Worm (Caenorhabditis elegans) whole organism, late embryonic: ENCODE measurements around the gene C31E10.11.

Experiments used
- C08G9.2 ChIP-seq: sonication (generic microtip); optimal IDR thresholded peaks from 2 replicates; lab custom pipeline; 2016; ENCODE audit warnings: mild to moderate bottlenecking, missing genetic modification characterization, moderate library complexity, missing compliant biosample characterization
- F13H6.1 ChIP-seq: sonication (generic microtip); optimal IDR thresholded peaks from 2 replicates; lab custom pipeline; 2016; ENCODE audit warnings: missing genetic modification characterization, missing compliant biosample characterization
- K09A11.1 ChIP-seq: sonication (generic microtip); optimal IDR thresholded peaks from 2 replicates; lab custom pipeline; 2017; ENCODE audit warnings: antibody characterized with exemption, mild to moderate bottlenecking, missing genetic modification characterization, missing compliant biosample characterization; ENCODE audit not compliant: insufficient read depth
- ahr-1 ChIP-seq: sonication (generic microtip); optimal IDR thresholded peaks from 2 replicates; lab custom pipeline; 2016; ENCODE audit warnings: missing genetic modification characterization, missing compliant biosample characterization
- ceh-14 ChIP-seq: sonication (generic microtip); optimal IDR thresholded peaks from 2 replicates; lab custom pipeline; 2016; ENCODE audit warnings: missing genotype, missing genetic modification characterization, missing compliant biosample characterization
- ceh-18 ChIP-seq: sonication (generic microtip); optimal IDR thresholded peaks from 2 replicates; lab custom pipeline; 2016; ENCODE audit warnings: missing genetic modification characterization, missing compliant biosample characterization
- ceh-2 ChIP-seq: sonication (generic microtip); optimal IDR thresholded peaks from 2 replicates; lab custom pipeline; 2016; ENCODE audit warnings: missing genotype, missing genetic modification characterization, missing compliant biosample characterization
- ceh-22 ChIP-seq: sonication (generic microtip); optimal IDR thresholded peaks from 2 replicates; lab custom pipeline; 2017; ENCODE audit warnings: missing biosample characterization, missing genetic modification characterization
- ceh-24 ChIP-seq: sonication (generic microtip); optimal IDR thresholded peaks from 2 replicates; lab custom pipeline; 2016; ENCODE audit warnings: mild to moderate bottlenecking, missing genetic modification characterization, missing compliant biosample characterization
- ceh-30 ChIP-seq: fragments of 150-350 bp; optimal IDR thresholded peaks from 2 replicates; lab custom pipeline; 2014; ENCODE audit warnings: missing biosample characterization, missing genetic modification characterization
- ceh-31 ChIP-seq: sonication (generic microtip); optimal IDR thresholded peaks from 2 replicates; lab custom pipeline; 2016; ENCODE audit warnings: missing genetic modification characterization, missing compliant biosample characterization
- ceh-34 ChIP-seq: sonication (generic microtip); optimal IDR thresholded peaks from 2 replicates; lab custom pipeline; 2016; ENCODE audit warnings: mild to moderate bottlenecking, missing genetic modification characterization, missing compliant biosample characterization
- ceh-45 ChIP-seq: fragments of 200-800 bp; sonication (Bioruptor generic); IDR thresholded peaks from 2 replicates; pipeline ENCODE4 v1.3.6; 2022; ENCODE audit warnings: missing genetic modification reagents, missing genetic modification characterization, missing compliant biosample characterization
- ceh-48 ChIP-seq: sonication (generic microtip); optimal IDR thresholded peaks from 2 replicates; lab custom pipeline; 2016; ENCODE audit warnings: missing genetic modification characterization, inconsistent platforms, missing compliant biosample characterization
- ceh-6 ChIP-seq: fragments of 200-800 bp; sonication (Bioruptor generic); optimal IDR thresholded peaks from 2 replicates; lab custom pipeline; 2018; ENCODE audit warnings: mild to moderate bottlenecking, missing genetic modification characterization, missing compliant biosample characterization
- che-1 ChIP-seq: sonication (generic microtip); optimal IDR thresholded peaks from 2 replicates; lab custom pipeline; 2016; ENCODE audit warnings: mild to moderate bottlenecking, missing genetic modification characterization, missing compliant biosample characterization
- dmd-4 ChIP-seq: sonication (generic microtip); optimal IDR thresholded peaks from 2 replicates; lab custom pipeline; 2016; ENCODE audit warnings: borderline replicate concordance, missing genetic modification characterization, missing compliant biosample characterization
- dve-1 ChIP-seq: sonication (generic microtip); optimal IDR thresholded peaks from 2 replicates; lab custom pipeline; 2017; ENCODE audit warnings: antibody characterized with exemption, mild to moderate bottlenecking, missing genetic modification characterization, missing compliant biosample characterization
- elt-2 ChIP-seq: sonication (generic microtip); optimal IDR thresholded peaks from 2 replicates; lab custom pipeline; 2016; ENCODE audit warnings: missing genetic modification reagents, missing genetic modification characterization, missing compliant biosample characterization
- ets-4 ChIP-seq: sonication (generic microtip); optimal IDR thresholded peaks from 2 replicates; lab custom pipeline; 2016; ENCODE audit warnings: missing genetic modification characterization, missing compliant biosample characterization
- eyg-1 ChIP-seq: sonication (generic microtip); optimal IDR thresholded peaks from 2 replicates; lab custom pipeline; 2016; ENCODE audit warnings: missing genotype, missing genetic modification characterization, missing compliant biosample characterization
- gmeb-2 ChIP-seq: sonication (generic microtip); optimal IDR thresholded peaks from 2 replicates; lab custom pipeline; 2016; ENCODE audit warnings: missing genetic modification characterization, inconsistent platforms, missing compliant biosample characterization
- hlh-15 ChIP-seq: sonication (generic microtip); optimal IDR thresholded peaks from 2 replicates; lab custom pipeline; 2016; ENCODE audit warnings: missing genetic modification characterization, missing compliant biosample characterization
- hlh-6 ChIP-seq: sonication (generic microtip); optimal IDR thresholded peaks from 2 replicates; lab custom pipeline; 2016; ENCODE audit warnings: missing genotype, missing genetic modification characterization, missing compliant biosample characterization
- hlh-8 ChIP-seq: sonication (generic microtip); optimal IDR thresholded peaks from 2 replicates; lab custom pipeline; 2016; ENCODE audit warnings: missing genotype, missing genetic modification characterization, missing compliant biosample characterization
- madf-2 ChIP-seq: sonication (generic microtip); optimal IDR thresholded peaks from 2 replicates; lab custom pipeline; 2017; ENCODE audit warnings: missing genetic modification characterization, missing compliant biosample characterization
- nfya-1 ChIP-seq: sonication (generic microtip); optimal IDR thresholded peaks from 2 replicates; lab custom pipeline; 2017; ENCODE audit warnings: missing genetic modification characterization, mild to moderate bottlenecking, missing compliant biosample characterization, antibody characterized with exemption, moderate library complexity
- nhr-11 ChIP-seq: fragments of 150-350 bp; optimal IDR thresholded peaks from 2 replicates; lab custom pipeline; 2014; ENCODE audit warnings: missing biosample characterization, missing genetic modification characterization
- odd-2 ChIP-seq: sonication (generic microtip); optimal IDR thresholded peaks from 2 replicates; lab custom pipeline; 2017; ENCODE audit warnings: antibody characterized with exemption, mild to moderate bottlenecking, missing genetic modification characterization, missing compliant biosample characterization
- pag-3 ChIP-seq: sonication (generic microtip); optimal IDR thresholded peaks from 2 replicates; lab custom pipeline; 2016; ENCODE audit warnings: missing compliant biosample characterization, missing genetic modification characterization, borderline replicate concordance
- pat-9 ChIP-seq: fragments of 200-800 bp; sonication (Bioruptor generic); optimal IDR thresholded peaks from 2 replicates; lab custom pipeline; 2018; ENCODE audit warnings: mild to moderate bottlenecking, missing genetic modification characterization, moderate library complexity, missing compliant biosample characterization
- pax-1 ChIP-seq: fragments of 150-350 bp; optimal IDR thresholded peaks from 2 replicates; lab custom pipeline; 2014; ENCODE audit warnings: missing biosample characterization, missing genetic modification characterization
- pha-2 ChIP-seq: sonication (generic microtip); optimal IDR thresholded peaks from 2 replicates; lab custom pipeline; 2017; ENCODE audit warnings: mild to moderate bottlenecking, missing genetic modification characterization, missing compliant biosample characterization
- pha-4 ChIP-seq: fragments of 150-350 bp; optimal IDR thresholded peaks from 2 replicates; lab custom pipeline; 2018; ENCODE audit warnings: missing biosample characterization, missing genetic modification reagents, missing genetic modification characterization
- pqm-1 ChIP-seq: sonication (generic microtip); optimal IDR thresholded peaks from 2 replicates; lab custom pipeline; 2016; ENCODE audit warnings: missing genetic modification characterization, missing compliant biosample characterization
- pros-1 ChIP-seq: fragments of 150-350 bp; optimal IDR thresholded peaks from 2 replicates; lab custom pipeline; 2014; ENCODE audit warnings: missing biosample characterization, missing genetic modification reagents, missing genetic modification characterization
- ref-2 ChIP-seq: sonication (generic microtip); optimal IDR thresholded peaks from 2 replicates; lab custom pipeline; 2016; ENCODE audit warnings: missing genetic modification characterization, missing compliant biosample characterization
- rnt-1 ChIP-seq: sonication (generic microtip); optimal IDR thresholded peaks from 2 replicates; lab custom pipeline; 2016; ENCODE audit warnings: missing genetic modification characterization, missing compliant biosample characterization
- sdc-2 ChIP-seq: sonication (generic microtip); optimal IDR thresholded peaks from 2 replicates; lab custom pipeline; 2016; ENCODE audit warnings: missing genotype, missing genetic modification characterization, missing compliant biosample characterization
- syd-9 ChIP-seq: sonication (generic microtip); optimal IDR thresholded peaks from 2 replicates; lab custom pipeline; 2016; ENCODE audit warnings: mild to moderate bottlenecking, missing genetic modification characterization, moderate library complexity, missing compliant biosample characterization
- tbx-2 ChIP-seq: sonication (generic microtip); optimal IDR thresholded peaks from 2 replicates; lab custom pipeline; 2016; ENCODE audit warnings: missing genetic modification characterization, missing compliant biosample characterization
- ttx-3 ChIP-seq: sonication (generic microtip); optimal IDR thresholded peaks from 2 replicates; lab custom pipeline; 2016; ENCODE audit warnings: missing genetic modification reagents, missing genetic modification characterization, missing compliant biosample characterization
- unc-42 ChIP-seq: sonication (generic microtip); optimal IDR thresholded peaks from 2 replicates; lab custom pipeline; 2016; ENCODE audit warnings: missing genotype, missing genetic modification characterization, missing compliant biosample characterization
- unc-55 ChIP-seq: sonication (generic microtip); optimal IDR thresholded peaks from 2 replicates; lab custom pipeline; 2017; ENCODE audit warnings: missing biosample characterization, missing genetic modification reagents, missing genetic modification characterization
- zip-5 ChIP-seq: sonication (generic microtip); optimal IDR thresholded peaks from 2 replicates; lab custom pipeline; 2016; ENCODE audit warnings: missing genetic modification characterization, missing compliant biosample characterization
- ztf-16 ChIP-seq: sonication (generic microtip); optimal IDR thresholded peaks from 2 replicates; lab custom pipeline; 2017; ENCODE audit warnings: missing genetic modification characterization, missing compliant biosample characterization

C31E10.11 gene

DNA sequence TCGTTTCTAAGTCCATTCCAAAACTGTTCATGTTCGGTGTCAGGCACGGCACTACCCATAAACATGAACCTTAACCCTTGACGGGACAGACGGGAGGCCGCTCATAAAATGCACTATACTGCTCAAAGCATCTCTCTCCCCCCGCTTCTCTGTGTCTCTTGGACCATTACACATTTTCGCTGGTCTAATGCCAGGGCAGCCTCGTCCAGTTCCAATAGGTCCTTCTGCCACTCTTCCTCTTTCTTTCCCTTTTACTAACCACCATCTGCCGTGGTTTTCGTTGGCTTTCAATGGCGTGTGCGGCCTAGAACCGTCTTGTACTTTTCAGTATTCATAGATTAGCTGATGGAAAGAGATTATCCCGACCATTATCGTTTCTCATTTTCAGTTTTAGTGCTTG, 42.4 kb downstream of the C31E10.11 start:
- TF ChIP-seq pat-9 (tag; lab: Kevin White, UChicago) (no peak), ceh-31 (tag; lab: Kevin White, UChicago) (peak; percentile 59), hlh-8 (tag; lab: Kevin White, UChicago) (no peak), ztf-16 (tag; lab: Kevin White, UChicago) (no peak), K09A11.1 (tag; lab: Kevin White, UChicago) (no peak), dmd-4 (tag; lab: Kevin White, UChicago) (no peak), nhr-11 (no peak), ceh-2 (tag; lab: Kevin White, UChicago) (no peak), pqm-1 (tag; lab: Kevin White, UChicago) (no peak), ceh-6 (no peak), unc-42 (peak; percentile 18), ceh-45 (GFP tag; lab: Robert Waterston, UW) (no peak), ceh-34 (tag; lab: Kevin White, UChicago) (no peak), ref-2 (peak; percentile 23), ahr-1 (tag; lab: Kevin White, UChicago) (no peak), syd-9 (tag; lab: Kevin White, UChicago) (peak; percentile 25), sdc-2 (peak; percentile 53), rnt-1 (no peak), madf-2 (tag; lab: Kevin White, UChicago) (no peak), hlh-15 (tag; lab: Kevin White, UChicago) (no peak), dve-1 (tag; lab: Kevin White, UChicago) (no peak), ceh-22 (tag; lab: Kevin White, UChicago) (no peak), unc-55 (GFP tag; lab: Kevin White, UChicago) (peak; percentile 18), ceh-24 (no peak), nfya-1 (tag; lab: Kevin White, UChicago) (peak; percentile 39), tbx-2 (tag; lab: Kevin White, UChicago) (peak; percentile 41)

DNA sequence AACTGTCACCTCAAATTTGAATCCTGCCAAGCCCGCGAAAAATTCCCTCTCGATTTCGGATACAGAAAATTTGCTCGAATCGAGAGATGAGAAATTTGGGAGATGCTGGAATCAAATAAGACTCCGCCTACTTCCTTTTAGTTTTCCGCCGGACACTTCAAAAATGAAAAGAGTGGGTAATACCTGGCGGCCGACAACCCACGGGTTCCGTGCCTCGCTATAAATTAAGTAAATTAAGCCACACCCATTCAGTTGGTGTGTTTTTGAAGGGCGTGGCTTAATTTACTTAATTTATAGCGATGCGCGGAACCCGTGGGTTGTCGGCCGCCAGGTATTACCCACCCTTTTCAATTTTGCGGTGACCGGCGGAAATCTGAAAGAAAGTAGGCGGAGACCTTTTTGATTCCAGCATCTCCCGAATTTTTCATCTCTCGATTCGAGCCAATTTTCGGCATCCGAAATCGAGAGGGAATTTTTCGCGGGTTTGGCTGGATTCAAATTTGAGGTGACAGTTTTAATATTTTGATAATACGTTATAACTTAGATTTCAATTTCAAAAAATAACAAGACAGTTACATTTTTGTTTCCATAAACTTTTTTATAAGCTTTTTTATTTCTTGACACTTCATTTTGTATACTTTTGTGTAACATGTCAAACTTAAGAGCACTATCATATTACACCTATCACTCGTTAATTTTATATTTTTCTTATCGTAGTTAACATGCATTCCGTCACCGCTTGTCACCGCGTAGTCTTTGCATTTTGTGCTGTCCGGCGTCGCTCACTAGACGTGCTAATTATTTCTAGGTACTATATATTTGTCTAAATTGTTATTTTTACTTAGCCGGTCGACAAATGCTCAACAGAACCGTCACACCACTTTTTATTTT, 43.6 kb downstream of the C31E10.11 start:
- no peak for TF ChIP-seq ceh-48 (tag; lab: Kevin White, UChicago)
- TF ChIP-seq elt-2 = peak; percentile 53

DNA sequence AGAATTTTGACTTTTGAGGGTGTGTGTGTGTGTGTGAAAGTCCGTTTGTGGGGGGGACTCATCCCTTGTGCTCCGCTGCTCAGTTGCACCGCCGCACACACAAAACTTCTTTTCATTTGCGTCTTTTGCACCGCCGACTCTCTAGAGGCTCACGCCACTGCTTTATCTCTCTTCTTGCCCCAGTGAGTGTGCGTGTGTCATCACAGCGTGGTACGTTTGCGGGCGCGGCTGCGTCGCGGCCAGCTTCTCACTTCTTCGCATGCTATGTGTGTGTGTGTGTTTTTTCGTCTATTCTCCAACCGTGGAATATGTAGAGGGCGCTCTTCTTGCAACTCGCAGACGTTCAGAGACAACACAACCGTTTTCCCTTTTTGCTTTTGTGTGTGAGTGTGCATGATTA, 45.1 kb downstream of the C31E10.11 start:
- TF ChIP-seq ceh-30 (tag; lab: Kevin White, UChicago) (no peak), unc-55 (GFP tag; lab: Kevin White, UChicago) (no peak), odd-2 (no peak), ref-2 (no peak), pha-2 (peak; percentile 47), pag-3 (tag; lab: Kevin White, UChicago) (no peak), madf-2 (tag; lab: Kevin White, UChicago) (peak; percentile 9), ceh-18 (tag; lab: Kevin White, UChicago) (peak; percentile 61), C08G9.2 (tag; lab: Kevin White, UChicago) (peak; percentile 6), hlh-8 (tag; lab: Kevin White, UChicago) (no peak), rnt-1 (peak; percentile 76), ttx-3 (tag; lab: Kevin White, UChicago) (no peak), che-1 (tag; lab: Kevin White, UChicago) (no peak), ets-4 (peak; percentile 4), pax-1 (tag; lab: Kevin White, UChicago) (no peak), sdc-2 (peak; percentile 52), unc-42 (peak; percentile 55), ceh-31 (tag; lab: Kevin White, UChicago) (peak; percentile 68), dmd-4 (tag; lab: Kevin White, UChicago) (peak; percentile 13), eyg-1 (tag; lab: Kevin White, UChicago) (no peak), ceh-48 (tag; lab: Kevin White, UChicago) (no peak), nfya-1 (tag; lab: Kevin White, UChicago) (peak; percentile 62), gmeb-2 (tag; lab: Kevin White, UChicago) (peak; percentile 5), pha-4 (tag; lab: Kevin White, UChicago) (no peak), F13H6.1 (peak; percentile 43), hlh-6 (no peak), zip-5 (tag; lab: Kevin White, UChicago) (no peak), pros-1 (tag; lab: Kevin White, UChicago) (no peak), ceh-6 (peak; percentile 48), tbx-2 (tag; lab: Kevin White, UChicago) (peak; percentile 72), ceh-14 (tag; lab: Kevin White, UChicago) (peak; percentile 79), ceh-34 (tag; lab: Kevin White, UChicago) (peak; percentile 31)
